Worm (Caenorhabditis elegans) whole organism, young adult: ENCODE measurements around the gene Y41G9A.5.

Experiments
- Y53G8AR.9 ChIP-seq: fragments of 200-800 bp; sonication (Bioruptor generic); conservative IDR thresholded peaks from 2 replicates; pipeline ENCODE4 v1.3.6; 2022; ENCODE audit warnings: missing genetic modification reagents, missing genetic modification characterization, missing compliant biosample characterization
- ztf-3 ChIP-seq: fragments of 200-800 bp; sonication (Bioruptor generic); optimal IDR thresholded peaks from 2 replicates; lab custom pipeline; 2018; ENCODE audit warnings: mild to moderate bottlenecking, missing genetic modification characterization, missing compliant biosample characterization

- TF ChIP-seq ztf-3 (no peak), Y53G8AR.9 (GFP tag; lab: Robert Waterston, UW) (no peak)
These were observed 18.4 kb upstream of the Y41G9A.5 start for ce11 chrX:2928089-2928488.
